Fruit fly (Drosophila melanogaster): ENCODE data around the gene Cpr12A.
A peak's percentile ranks its signal among the peaks of the same experiment; 100 is the strongest.

The Cpr12A gene

dm6 chrX:13543343-13543742 is at the start of gene Cpr12A:
Gene Cpr12A, plus strand, starts transcription at chrX:13543643.
- TF ChIP-seq ey (GFP tag; optimal IDR thresholded peaks at IDR 0.05) (peak; percentile 11), fru (GFP tag; optimal IDR thresholded peaks at IDR 0.05) (peak; percentile 18), foxo (GFP tag; optimal IDR thresholded peaks at IDR 0.05) (peak in 1 of 2 experiments; percentile 46), Hnf4 (GFP tag; optimal IDR thresholded peaks at IDR 0.05) (no peak), OdsH (GFP tag; optimal IDR thresholded peaks at IDR 0.05) (peak; percentile 12), Mio (GFP tag; optimal IDR thresholded peaks at IDR 0.05) (no peak), usp (GFP tag; optimal IDR thresholded peaks at IDR 0.05) (no peak), rgr (GFP tag; optimal IDR thresholded peaks at IDR 0.05) (peak; percentile 49), woc (GFP tag; optimal IDR thresholded peaks at IDR 0.05) (no peak), h (GFP tag; optimal IDR thresholded peaks at IDR 0.05) (peak; percentile 34), Sp1 (GFP tag; optimal IDR thresholded peaks at IDR 0.05) (peak; percentile 24), CrebA (GFP tag; optimal IDR thresholded peaks at IDR 0.05; ENCODE audit: borderline replicate concordance) (no peak), psq (GFP tag; optimal IDR thresholded peaks at IDR 0.05) (peak; percentile 23), HLH106 (tag; optimal IDR thresholded peaks at IDR 0.05) (peak; percentile 41)

dm6 chrX:13527706-13528105 is 15.7 kb upstream of the Cpr12A start, which contains the start of gene CG15754:
Gene CG15754, plus strand, starts transcription at chrX:13528006.
- TF ChIP-seq sv (GFP tag; optimal IDR thresholded peaks at IDR 0.05) (no peak), dmrt93B (GFP tag; optimal IDR thresholded peaks at IDR 0.05) (no peak), CG9705 (GFP tag; optimal IDR thresholded peaks at IDR 0.05) (no peak), dl (GFP tag; optimal IDR thresholded peaks at IDR 0.05; ENCODE audit: insufficient read depth in 1 of 2, partially characterized antibody in 2 of 2) (no peak), N (GFP tag; optimal IDR thresholded peaks at IDR 0.05) (no peak), br (GFP tag; optimal IDR thresholded peaks at IDR 0.05) (no peak), Sp1 (GFP tag; optimal IDR thresholded peaks at IDR 0.05) (no peak), Dfd (GFP tag; optimal IDR thresholded peaks at IDR 0.05) (no peak), CG32264 (GFP tag; optimal IDR thresholded peaks at IDR 0.05) (no peak), Abd-B (GFP tag; optimal IDR thresholded peaks at IDR 0.05) (no peak), HLH106 (tag; optimal IDR thresholded peaks at IDR 0.05) (no peak), Hr78 (GFP tag; optimal IDR thresholded peaks at IDR 0.05) (no peak), h (GFP tag; optimal IDR thresholded peaks at IDR 0.05) (no peak), foxo (GFP tag; optimal IDR thresholded peaks at IDR 0.05) (no peak), lola (GFP tag; optimal IDR thresholded peaks at IDR 0.05) (no peak), Jra (GFP tag; optimal IDR thresholded peaks at IDR 0.05) (no peak)

- TF ChIP-seq N (GFP tag; optimal IDR thresholded peaks at IDR 0.05) (no peak), dl (GFP tag; optimal IDR thresholded peaks at IDR 0.05; ENCODE audit: insufficient read depth in 1 of 2, partially characterized antibody in 2 of 2) (no peak), dsf (GFP tag; optimal IDR thresholded peaks at IDR 0.05; ENCODE audit: borderline replicate concordance) (no peak), sv (GFP tag; optimal IDR thresholded peaks at IDR 0.05) (no peak), Myc (optimal IDR thresholded peaks at IDR 0.05) (no peak), CG32264 (GFP tag; optimal IDR thresholded peaks at IDR 0.05) (no peak), usp (GFP tag; optimal IDR thresholded peaks at IDR 0.05) (no peak), CrebA (GFP tag; optimal IDR thresholded peaks at IDR 0.05; ENCODE audit: borderline replicate concordance) (no peak), h (GFP tag; optimal IDR thresholded peaks at IDR 0.05) (peak; percentile 58), ey (GFP tag; optimal IDR thresholded peaks at IDR 0.05) (peak; percentile 7), brk (GFP tag; optimal IDR thresholded peaks at IDR 0.05) (no peak), Abd-B (GFP tag; optimal IDR thresholded peaks at IDR 0.05) (no peak), Hnf4 (GFP tag; optimal IDR thresholded peaks at IDR 0.05) (no peak), Hr83 (GFP tag; optimal IDR thresholded peaks at IDR 0.05; ENCODE audit: poor library complexity, severe bottlenecking) (no peak), Jra (GFP tag; optimal IDR thresholded peaks at IDR 0.05) (no peak), jim (GFP tag; optimal IDR thresholded peaks at IDR 0.05) (no peak), Sp1 (GFP tag; optimal IDR thresholded peaks at IDR 0.05) (peak; percentile 52), Mio (GFP tag; optimal IDR thresholded peaks at IDR 0.05) (no peak), foxo (GFP tag; optimal IDR thresholded peaks at IDR 0.05) (peak in 1 of 2 experiments; percentile 70), tai (GFP tag; optimal IDR thresholded peaks at IDR 0.05) (no peak), GATAd (GFP tag; optimal IDR thresholded peaks at IDR 0.05) (no peak), Rel (GFP tag; optimal IDR thresholded peaks at IDR 0.05) (no peak), Rel (tag; optimal IDR thresholded peaks at IDR 0.05) (no peak), rgr (GFP tag; optimal IDR thresholded peaks at IDR 0.05) (peak; percentile 65), CG9705 (GFP tag; optimal IDR thresholded peaks at IDR 0.05) (no peak), lola (GFP tag; optimal IDR thresholded peaks at IDR 0.05) (no peak), fru (GFP tag; optimal IDR thresholded peaks at IDR 0.05) (peak; percentile 15), Vsx2 (GFP tag; optimal IDR thresholded peaks at IDR 0.05; ENCODE audit: partially characterized antibody) (no peak), Dif (GFP tag; optimal IDR thresholded peaks at IDR 0.05; ENCODE audit: partially characterized antibody) (no peak), dmrt93B (GFP tag; optimal IDR thresholded peaks at IDR 0.05) (peak; percentile 19), HLH106 (tag; optimal IDR thresholded peaks at IDR 0.05) (peak; percentile 61), woc (GFP tag; optimal IDR thresholded peaks at IDR 0.05) (no peak), br (GFP tag; optimal IDR thresholded peaks at IDR 0.05) (no peak), sage (GFP tag; optimal IDR thresholded peaks at IDR 0.05) (no peak), Dfd (GFP tag; optimal IDR thresholded peaks at IDR 0.05) (no peak), Hr78 (GFP tag; optimal IDR thresholded peaks at IDR 0.05) (no peak), pan (optimal IDR thresholded peaks at IDR 0.05) (no peak), psq (GFP tag; optimal IDR thresholded peaks at IDR 0.05) (peak; percentile 53), OdsH (GFP tag; optimal IDR thresholded peaks at IDR 0.05) (peak; percentile 56)
Measured at dm6 chrX:13529673-13530072, 13.8 kb upstream of the Cpr12A start.

All from whole organism, wandering third instar larva.